Worm (Caenorhabditis elegans): ENCODE measurements around the gene dod-6.

dod-6 gene

DNA sequence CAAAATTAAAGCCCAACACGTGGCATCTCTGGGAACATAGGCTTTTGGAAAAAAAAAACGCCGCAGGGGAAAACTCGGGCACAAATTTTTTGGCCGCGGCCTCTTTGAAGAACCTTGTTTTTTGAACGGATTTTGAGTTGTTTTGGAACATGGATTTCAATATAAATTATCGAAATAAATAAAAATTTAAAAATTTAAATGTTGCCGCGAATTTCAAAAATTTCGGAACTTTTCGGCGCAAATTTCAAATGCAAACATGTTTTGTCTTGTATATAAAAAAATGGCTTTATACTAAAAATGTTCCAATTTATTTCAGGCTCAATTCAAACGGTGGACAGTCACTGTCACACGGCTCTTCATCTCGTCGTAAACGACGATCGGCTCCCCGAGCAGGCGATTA lies 46.5 kb downstream of the dod-6 start:
- no peak for TF ChIP-seq lsl-1 (GFP tag; optimal IDR thresholded peaks at IDR 0.05)
- TF ChIP-seq C17E4.6 (GFP tag; IDR thresholded peaks at IDR 0.05), result no peak
- TF ChIP-seq sptf-2 (GFP tag; optimal IDR thresholded peaks at IDR 0.05), result no peak
- no peak for TF ChIP-seq mel-28 (tag; optimal IDR thresholded peaks at IDR 0.05; ENCODE audit: borderline replicate concordance)
- no peak for TF ChIP-seq let-607 (tag; optimal IDR thresholded peaks at IDR 0.05)
- no peak for TF ChIP-seq fkh-3 (tag; optimal IDR thresholded peaks at IDR 0.05)
- TF ChIP-seq unc-130 (GFP tag; optimal IDR thresholded peaks at IDR 0.05), result no peak
- no peak for TF ChIP-seq lin-54 (GFP tag; optimal IDR thresholded peaks at IDR 0.05)
- TF ChIP-seq ceh-91 (GFP tag; IDR thresholded peaks at IDR 0.05), result no peak
- no peak for TF ChIP-seq ztf-18 (tag; optimal IDR thresholded peaks at IDR 0.05)
- TF ChIP-seq F10E7.11 (tag; optimal IDR thresholded peaks at IDR 0.05), result no peak
- no peak for TF ChIP-seq Y79H2A.3 (GFP tag; conservative IDR thresholded peaks at IDR 0.05)
- TF ChIP-seq F52B5.7 (tag; optimal IDR thresholded peaks at IDR 0.05), result no peak
- no peak for TF ChIP-seq F23B12.7 (tag; optimal IDR thresholded peaks at IDR 0.05; ENCODE audit: insufficient read depth)
- TF ChIP-seq nhr-179 (tag; optimal IDR thresholded peaks at IDR 0.05), result no peak
- no peak for TF ChIP-seq ztf-3 (GFP tag; optimal IDR thresholded peaks at IDR 0.05)
- TF ChIP-seq ceh-79 (tag; optimal IDR thresholded peaks at IDR 0.05), result no peak
- TF ChIP-seq D2030.7 (GFP tag; IDR thresholded peaks at IDR 0.05), result no peak
- TF ChIP-seq xnd-1 (tag; optimal IDR thresholded peaks at IDR 0.05), result no peak
- TF ChIP-seq hlh-26 (GFP tag; conservative IDR thresholded peaks at IDR 0.05), result no peak

Measured in whole organism, young adult.